Worm (Caenorhabditis elegans): ENCODE measurements around the gene sucl-1.

DNA sequence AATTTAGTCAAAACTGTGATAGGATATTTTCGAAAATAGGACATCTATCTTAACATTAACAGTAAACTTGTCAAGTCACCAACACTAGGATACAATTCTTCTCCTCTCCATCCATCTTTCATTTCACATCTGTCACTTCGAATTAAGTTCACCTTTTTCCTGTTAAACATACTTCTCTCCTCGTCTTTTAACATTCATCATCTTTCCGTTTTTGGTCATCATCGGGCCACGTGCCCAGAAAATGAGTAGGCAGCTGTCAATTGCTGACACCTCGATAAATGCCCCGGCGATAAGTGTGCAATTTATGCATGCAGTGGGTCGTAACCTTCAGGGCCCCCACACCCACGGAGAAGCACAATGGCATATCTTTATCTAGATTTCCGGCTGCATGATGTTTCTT lies 26.4 kb downstream of the sucl-1 start:
- TF ChIP-seq lin-38 (GFP tag; IDR thresholded peaks at IDR 0.05) (no peak), madf-9 (GFP tag; conservative IDR thresholded peaks at IDR 0.05) (no peak), daf-12 (tag; optimal IDR thresholded peaks at IDR 0.05) (no peak), nhr-76 (tag; optimal IDR thresholded peaks at IDR 0.05) (no peak), lin-39 (tag; optimal IDR thresholded peaks at IDR 0.05) (no peak), ctbp-1 (GFP tag; IDR thresholded peaks at IDR 0.05) (no peak), rbr-2 (tag; optimal IDR thresholded peaks at IDR 0.05) (no peak), R02D3.7 (tag; optimal IDR thresholded peaks at IDR 0.05) (no peak), arid-1 (GFP tag; conservative IDR thresholded peaks at IDR 0.05) (no peak), mdl-1 (tag; optimal IDR thresholded peaks at IDR 0.05) (peak in 1 of 2 experiments; percentile 33), lin-13 (GFP tag; optimal IDR thresholded peaks at IDR 0.05) (no peak)
